Worm (Caenorhabditis elegans): ENCODE results near the gene gtf-2H3.

ce11 chrIII:10085103-10085502, 34.8 kb downstream of the gtf-2H3 start, which contains the start of gene T16H12.13:
- TF ChIP-seq che-1 (tag; optimal IDR thresholded peaks at IDR 0.05) (no peak), nhr-11 (tag; optimal IDR thresholded peaks at IDR 0.05) (no peak), dve-1 (tag; optimal IDR thresholded peaks at IDR 0.05) (no peak), ceh-30 (tag; optimal IDR thresholded peaks at IDR 0.05) (no peak), tbx-2 (tag; optimal IDR thresholded peaks at IDR 0.05) (no peak), pqm-1 (tag; optimal IDR thresholded peaks at IDR 0.05) (no peak), nfya-1 (tag; optimal IDR thresholded peaks at IDR 0.05) (no peak), hlh-6 (tag; optimal IDR thresholded peaks at IDR 0.05) (no peak), pat-9 (tag; optimal IDR thresholded peaks at IDR 0.05) (no peak), mec-3 (tag; optimal IDR thresholded peaks at IDR 0.05; ENCODE audit: borderline replicate concordance) (no peak), pha-4 (tag; optimal IDR thresholded peaks at IDR 0.05) (no peak), elt-2 (tag; optimal IDR thresholded peaks at IDR 0.05) (no peak), unc-55 (GFP tag; optimal IDR thresholded peaks at IDR 0.05) (no peak)

All from whole organism, late embryonic.